Worm (Caenorhabditis elegans) whole organism, L1 larva: ENCODE data around the gene E02H9.3.

ENCODE experiments used
- ceh-82 ChIP-seq, 3 experiments: fragments of 150-350 bp in 1 of 3; sonication (generic microtip) in 2 of 3; optimal IDR thresholded peaks; 2 replicates each; lab custom pipeline; 2014 to 2017; ENCODE audit warnings: missing biosample characterization in 3 of 3, missing genetic modification characterization in 3 of 3
- egl-13 ChIP-seq: sonication (generic microtip); optimal IDR thresholded peaks from 2 replicates; lab custom pipeline; 2016; ENCODE audit warnings: missing genotype, missing genetic modification reagents, missing genetic modification characterization, missing compliant biosample characterization
- elt-3 ChIP-seq, 6 experiments: fragments of 150-350 bp in 1 of 6; sonication (generic microtip); optimal IDR thresholded peaks; 2 replicates each; lab custom pipeline; 2017 to 2018; ENCODE audit warnings: missing biosample characterization in 6 of 6, missing genetic modification characterization in 6 of 6, inconsistent platforms in 1 of 6
- hlh-4 ChIP-seq: sonication (generic microtip); optimal IDR thresholded peaks from 2 replicates; lab custom pipeline; 2016; ENCODE audit warnings: mild to moderate bottlenecking, missing genetic modification characterization, missing compliant biosample characterization
- lin-15B ChIP-seq: fragments of 150-350 bp; sonication (generic microtip); optimal IDR thresholded peaks from 3 replicates; lab custom pipeline; 2014; ENCODE audit warnings: missing biosample characterization, missing genetic modification characterization
- mab-9 ChIP-seq: fragments of 200-800 bp; sonication (Bioruptor generic); IDR thresholded peaks from 2 replicates; pipeline ENCODE4 v1.3.6; 2022; ENCODE audit warnings: missing genetic modification reagents, missing genetic modification characterization, missing compliant biosample characterization
- snu-23 ChIP-seq: sonication (generic microtip); optimal IDR thresholded peaks from 2 replicates; lab custom pipeline; 2016; ENCODE audit warnings: missing genetic modification characterization, missing compliant biosample characterization
- tbx-2 ChIP-seq: sonication (generic microtip); optimal IDR thresholded peaks from 2 replicates; lab custom pipeline; 2016; ENCODE audit warnings: missing genetic modification characterization, missing compliant biosample characterization
- unc-62 ChIP-seq: fragments of 150-350 bp; optimal IDR thresholded peaks from 2 replicates; lab custom pipeline; 2014; ENCODE audit warnings: missing biosample characterization, missing genetic modification reagents, missing genetic modification characterization
- zag-1 ChIP-seq: fragments of 150-350 bp; optimal IDR thresholded peaks from 2 replicates; lab custom pipeline; 2014; ENCODE audit warnings: missing biosample characterization, missing genetic modification characterization
- ztf-11 ChIP-seq, 2 experiments: sonication (generic microtip); optimal IDR thresholded peaks; 2 replicates each; lab custom pipeline; 2016 to 2017; ENCODE audit warnings: missing genetic modification characterization in 2 of 2, missing biosample characterization in 1 of 2, missing compliant biosample characterization in 1 of 2

DNA sequence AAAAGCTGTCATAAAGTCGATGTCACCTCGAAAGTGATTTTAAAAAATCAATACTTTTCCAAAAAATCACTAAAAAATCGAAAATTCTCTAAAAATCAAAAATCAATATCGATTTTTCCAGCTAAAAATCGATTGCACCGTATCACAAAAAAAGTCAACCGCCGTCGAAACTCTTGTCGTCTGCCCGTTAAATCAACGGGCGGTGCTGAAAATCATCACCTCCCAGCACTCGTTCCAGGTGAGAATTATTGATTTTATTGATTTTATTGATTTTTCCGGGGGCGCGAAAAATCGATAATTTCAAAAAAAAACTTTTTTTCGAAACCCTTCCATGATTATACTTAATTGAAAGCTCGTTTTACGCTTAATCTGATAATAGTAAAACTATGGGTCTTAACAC is 39.3 kb upstream of the E02H9.3 start:
- TF ChIP-seq hlh-4 (tag; lab: Kevin White, UChicago), result no peak
- TF ChIP-seq ceh-82 (tag; optimal IDR thresholded peaks at IDR 0.05; lab: Kevin White, UChicago), result no peak
- TF ChIP-seq elt-3 (tag; optimal IDR thresholded peaks at IDR 0.05; lab: Kevin White, UChicago), result no peak
- no peak for TF ChIP-seq egl-13 (tag; lab: Kevin White, UChicago)
- TF ChIP-seq tbx-2 (tag; lab: Kevin White, UChicago), result no peak
- TF ChIP-seq unc-62 (GFP tag; lab: Kevin White, UChicago), result no peak
- TF ChIP-seq snu-23 (GFP tag; lab: Kevin White, UChicago), result no peak
- TF ChIP-seq zag-1 (tag; lab: Kevin White, UChicago), result no peak
- no peak for TF ChIP-seq ztf-11 (tag; optimal IDR thresholded peaks at IDR 0.05; lab: Kevin White, UChicago)
- no peak for TF ChIP-seq mab-9 (GFP tag; lab: Robert Waterston, UW)
- no peak for TF ChIP-seq lin-15B (tag; lab: Kevin White, UChicago)
